Worm (Caenorhabditis elegans): Measurements from ENCODE around the gene str-263.

str-263 gene

DNA sequence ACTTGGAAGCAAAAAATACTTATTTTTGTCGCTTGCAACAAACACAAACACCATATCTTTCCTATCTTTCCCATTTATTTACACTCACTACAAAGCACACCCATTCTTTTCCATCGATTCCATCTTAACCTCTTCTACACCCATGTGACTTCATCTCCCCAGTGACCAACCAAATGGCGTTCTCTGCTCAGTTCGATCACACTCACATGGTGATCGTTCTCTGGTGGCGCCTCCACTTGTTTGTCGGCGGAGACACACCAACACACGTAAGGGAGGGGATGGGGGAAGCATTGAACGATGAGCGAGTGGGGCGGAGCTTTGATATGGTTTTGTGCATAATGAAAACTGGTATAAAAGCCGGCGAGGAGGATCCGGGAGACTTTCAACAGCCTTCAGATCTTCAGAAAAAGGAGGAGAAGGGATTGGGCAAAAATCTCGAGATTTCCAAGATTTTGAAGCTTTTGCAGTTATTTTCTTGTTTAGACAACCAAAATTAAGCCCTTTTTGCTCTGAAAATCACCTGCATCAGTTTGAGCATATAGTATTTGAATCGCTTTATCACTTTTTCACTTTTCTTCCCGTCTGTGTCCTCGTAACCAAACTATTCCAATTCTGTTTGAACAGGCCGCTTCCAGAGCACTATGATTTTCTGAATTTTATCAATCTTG lies 46.3 kb upstream of the str-263 start:
- TF ChIP-seq mxl-3 (GFP tag; optimal IDR thresholded peaks at IDR 0.05) (peak; percentile 64), nhr-25 (tag; optimal IDR thresholded peaks at IDR 0.05; ENCODE audit: borderline replicate concordance, insufficient read depth) (no peak), F26F4.8 (GFP tag; conservative IDR thresholded peaks at IDR 0.05) (no peak), zip-2 (tag; optimal IDR thresholded peaks at IDR 0.05) (no peak), lin-39 (tag; optimal IDR thresholded peaks at IDR 0.05) (no peak), set-16 (GFP tag; IDR thresholded peaks at IDR 0.05) (peak; percentile 47; the same call in 1 of the 2 replicates), egl-27 (tag; optimal IDR thresholded peaks at IDR 0.05) (no peak), F49E8.2 (tag; optimal IDR thresholded peaks at IDR 0.05; ENCODE audit: borderline replicate concordance) (no peak), ctbp-1 (GFP tag; IDR thresholded peaks at IDR 0.05) (0 out of 2 replicates have a peak, but pooled peaks have one; percentile 29), nhr-111 (GFP tag; optimal IDR thresholded peaks at IDR 0.05) (no peak), madf-9 (GFP tag; conservative IDR thresholded peaks at IDR 0.05) (no peak), aha-1 (tag) (peak; percentile 99), nhr-28 (tag; optimal IDR thresholded peaks at IDR 0.05) (peak; percentile 98), lin-1 (GFP tag; IDR thresholded peaks at IDR 0.05) (no peak), mdl-1 (tag; optimal IDR thresholded peaks at IDR 0.05) (peak; percentile 60 to 98), nhr-6 (tag; optimal IDR thresholded peaks at IDR 0.05) (peak; percentile 67), T26A8.4 (GFP tag; IDR thresholded peaks at IDR 0.05) (0 out of 2 replicates have a peak, but pooled peaks have one; percentile 18), saeg-2 (GFP tag; IDR thresholded peaks at IDR 0.05) (no peak), unc-130 (GFP tag; optimal IDR thresholded peaks at IDR 0.05) (no peak), nhr-42 (GFP tag; IDR thresholded peaks at IDR 0.05) (no peak), lim-7 (GFP tag; IDR thresholded peaks at IDR 0.05) (no peak), mdt-29 (GFP tag; IDR thresholded peaks at IDR 0.05) (peak; percentile 69; the same call in 1 of the 2 replicates), dve-1 (tag; optimal IDR thresholded peaks at IDR 0.05; ENCODE audit: insufficient read depth) (peak; percentile 86), arid-1 (GFP tag; conservative IDR thresholded peaks at IDR 0.05) (no peak), mes-2 (tag; optimal IDR thresholded peaks at IDR 0.05; ENCODE audit: poor library complexity, severe bottlenecking) (peak; percentile 63), T20F7.1 (GFP tag; optimal IDR thresholded peaks at IDR 0.05) (peak; percentile 70), dpl-1 (GFP tag; optimal IDR thresholded peaks at IDR 0.05) (peak; percentile 64), fkh-10 (GFP tag; optimal IDR thresholded peaks at IDR 0.05) (no peak), spr-1 (tag; optimal IDR thresholded peaks at IDR 0.05) (no peak), ces-1 (GFP tag; optimal IDR thresholded peaks at IDR 0.05) (no peak), madf-5 (GFP tag; IDR thresholded peaks at IDR 0.05) (no peak), nhr-48 (tag; optimal IDR thresholded peaks at IDR 0.05) (peak; percentile 65), ceh-82 (tag; optimal IDR thresholded peaks at IDR 0.05) (no peak), rbr-2 (tag; optimal IDR thresholded peaks at IDR 0.05) (peak; percentile 63), daf-19 (GFP tag; conservative IDR thresholded peaks at IDR 0.05) (no peak), hif-1 (tag; optimal IDR thresholded peaks at IDR 0.05) (peak in 1 of 2 experiments; percentile 70), hmg-1.1 (GFP tag; IDR thresholded peaks at IDR 0.05) (peak; percentile 60; the same call in 1 of the 2 replicates), egl-43 (GFP tag; IDR thresholded peaks at IDR 0.05) (no peak), ama-1 (optimal IDR thresholded peaks at IDR 0.05) (peak; percentile 96), dmd-6 (GFP tag; IDR thresholded peaks at IDR 0.05) (peak; percentile 62), nhr-11 (tag; optimal IDR thresholded peaks at IDR 0.05) (peak; percentile 93), ztf-7 (tag; optimal IDR thresholded peaks at IDR 0.05) (peak; percentile 30), daf-12 (tag; optimal IDR thresholded peaks at IDR 0.05) (no peak), fos-1 (tag; optimal IDR thresholded peaks at IDR 0.05) (no peak), nhr-77 (tag; optimal IDR thresholded peaks at IDR 0.05) (peak; percentile 96), lin-13 (GFP tag; optimal IDR thresholded peaks at IDR 0.05) (no peak), jun-1 (tag; optimal IDR thresholded peaks at IDR 0.05) (no peak), vab-7 (GFP tag; IDR thresholded peaks at IDR 0.05) (no peak), lsy-2 (tag; optimal IDR thresholded peaks at IDR 0.05) (peak; percentile 75 to 79), snpc-1.2 (GFP tag; IDR thresholded peaks at IDR 0.05) (no peak)

Data from whole organism, L4 larva.